Worm (Caenorhabditis elegans) whole organism, L4 larva: ENCODE measurements around the gene skr-17.

Source experiments
- F44E2.7 ChIP-seq: fragments of 200-800 bp; sonication (Bioruptor generic); IDR thresholded peaks from 2 replicates; pipeline ENCODE4 v2.1.2; 2022; ENCODE audit warnings: missing genetic modification characterization, missing compliant biosample characterization
- ama-1 ChIP-seq: fragments of 150-350 bp; optimal IDR thresholded peaks from 2 replicates; lab custom pipeline; 2014; ENCODE audit warnings: inconsistent platforms, mixed read lengths
- ceh-82 ChIP-seq: sonication (generic microtip); optimal IDR thresholded peaks from 2 replicates; lab custom pipeline; 2017; ENCODE audit warnings: missing biosample characterization, missing genetic modification characterization
- cey-2 ChIP-seq: sonication (generic microtip); optimal IDR thresholded peaks from 3 replicates; lab custom pipeline; 2017; ENCODE audit warnings: missing genetic modification characterization, mild to moderate bottlenecking, missing compliant biosample characterization, antibody characterized with exemption, borderline replicate concordance; ENCODE audit not compliant: insufficient read depth
- fos-1 ChIP-seq: fragments of 150-350 bp; optimal IDR thresholded peaks from 2 replicates; lab custom pipeline; 2014; ENCODE audit warnings: missing biosample characterization, missing genetic modification characterization
- lsy-2 ChIP-seq, 2 experiments: fragments of 150-350 bp in 1 of 2; sonication (generic microtip) in 1 of 2; optimal IDR thresholded peaks; 2 replicates each; lab custom pipeline; 2014 to 2017; ENCODE audit warnings: missing biosample characterization in 2 of 2, missing genetic modification characterization in 2 of 2
- mxl-2 ChIP-seq: fragments of 200-800 bp; sonication (Bioruptor generic); conservative IDR thresholded peaks from 2 replicates; pipeline ENCODE4 v1.3.6; 2022; ENCODE audit warnings: missing genetic modification reagents, missing genetic modification characterization, missing compliant biosample characterization
- nhr-11 ChIP-seq: fragments of 150-350 bp; optimal IDR thresholded peaks from 2 replicates; lab custom pipeline; 2014; ENCODE audit warnings: missing biosample characterization, missing genetic modification characterization
- nhr-28 ChIP-seq: fragments of 150-350 bp; optimal IDR thresholded peaks from 2 replicates; lab custom pipeline; 2014; ENCODE audit warnings: missing biosample characterization, missing genetic modification characterization
- nhr-77 ChIP-seq: fragments of 150-350 bp; optimal IDR thresholded peaks from 2 replicates; lab custom pipeline; 2014; ENCODE audit warnings: missing biosample characterization, missing genetic modification characterization
- tag-97 ChIP-seq: fragments of 200-800 bp; sonication (Bioruptor generic); IDR thresholded peaks from 2 replicates; pipeline ENCODE4 v1.3.6; 2022; ENCODE audit warnings: missing genetic modification characterization, missing compliant biosample characterization

ce11 chrII:7829616-7830015 is 46.3 kb downstream of the skr-17 start:
- TF ChIP-seq nhr-77 (tag; lab: Kevin White, UChicago) (no peak), mxl-2 (no peak), nhr-28 (no peak), ceh-82 (tag; lab: Kevin White, UChicago) (no peak), nhr-11 (no peak), cey-2 (no peak), ama-1 (lab: Kevin White, UChicago) (no peak), tag-97 (GFP tag; lab: Robert Waterston, UW) (no peak), F44E2.7 (no peak), lsy-2 (tag; optimal IDR thresholded peaks at IDR 0.05; lab: Kevin White, UChicago) (no peak), fos-1 (tag; lab: Kevin White, UChicago) (no peak)
